Worm (Caenorhabditis elegans) whole organism, mixed stage, embryonic: ENCODE data around the gene eif-2A.

Source experiments
- ces-1 ChIP-seq: fragments of 150-350 bp; optimal IDR thresholded peaks from 2 replicates; lab custom pipeline; 2014; ENCODE audit warnings: missing biosample characterization, missing genetic modification reagents, missing genetic modification characterization
- elt-1 ChIP-seq: sonication (generic microtip); optimal IDR thresholded peaks from 2 replicates; lab custom pipeline; 2017; ENCODE audit warnings: missing genetic modification characterization, mild to moderate bottlenecking, missing compliant biosample characterization, antibody characterized with exemption, moderate library complexity, borderline replicate concordance; ENCODE audit not compliant: insufficient read depth
- flh-1 ChIP-seq: fragments of 200-800 bp; sonication (Bioruptor generic); optimal IDR thresholded peaks from 2 replicates; lab custom pipeline; 2018; ENCODE audit warnings: mild to moderate bottlenecking, missing genetic modification characterization, moderate library complexity, missing compliant biosample characterization
- ham-2 ChIP-seq: fragments of 200-800 bp; sonication (Bioruptor generic); optimal IDR thresholded peaks from 2 replicates; lab custom pipeline; 2018; ENCODE audit warnings: mild to moderate bottlenecking, missing genetic modification characterization, missing compliant biosample characterization
- mep-1 ChIP-seq: fragments of 150-350 bp; optimal IDR thresholded peaks from 2 replicates; lab custom pipeline; 2017; ENCODE audit warnings: missing biosample characterization, missing genetic modification reagents, missing genetic modification characterization, inconsistent platforms
- mls-2 ChIP-seq: sonication (generic microtip); optimal IDR thresholded peaks from 2 replicates; lab custom pipeline; 2016; ENCODE audit warnings: mild to moderate bottlenecking, missing genetic modification characterization, moderate library complexity, missing compliant biosample characterization
- snpc-4 ChIP-seq: fragments of 150-350 bp; optimal IDR thresholded peaks from 2 replicates; lab custom pipeline; 2014; ENCODE audit warnings: missing biosample characterization, missing genetic modification characterization
- sptf-1 ChIP-seq: sonication (generic microtip); optimal IDR thresholded peaks from 2 replicates; lab custom pipeline; 2017; ENCODE audit warnings: mild to moderate bottlenecking, missing genetic modification characterization, moderate library complexity, missing compliant biosample characterization
- unc-62 ChIP-seq: fragments of 150-350 bp; optimal IDR thresholded peaks from 2 replicates; lab custom pipeline; 2014; ENCODE audit warnings: missing biosample characterization, missing genetic modification reagents, missing genetic modification characterization
- ztf-11 ChIP-seq: fragments of 150-350 bp; optimal IDR thresholded peaks from 2 replicates; lab custom pipeline; 2014; ENCODE audit warnings: missing biosample characterization, missing genetic modification characterization

DNA sequence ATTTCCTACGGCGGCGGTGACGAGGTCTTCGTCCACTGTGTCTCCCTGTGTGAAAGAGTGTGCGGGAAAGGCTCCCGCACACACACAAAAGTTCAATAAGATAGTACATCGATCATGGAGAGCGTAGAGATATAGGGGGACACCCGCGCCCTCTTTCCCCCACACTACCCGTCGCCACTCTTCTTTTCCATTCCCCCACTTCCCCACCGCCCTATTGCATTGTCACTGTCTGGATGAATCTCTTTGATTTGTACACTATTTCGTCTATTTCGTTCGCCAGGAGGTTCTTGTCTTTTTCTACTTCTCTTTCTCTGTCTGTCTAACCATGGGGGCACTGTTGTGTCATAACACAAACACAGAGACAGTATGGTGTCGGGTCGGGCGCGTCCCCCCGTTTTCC lies 34.4 kb upstream of the eif-2A start:
- TF ChIP-seq sptf-1 (tag; lab: Kevin White, UChicago): no peak
- no peak for TF ChIP-seq snpc-4 (tag; lab: Kevin White, UChicago)
- TF ChIP-seq mls-2 (tag; lab: Kevin White, UChicago): peak; percentile 34
- no peak for TF ChIP-seq unc-62
- no peak for TF ChIP-seq ham-2 (GFP tag; lab: Kevin White, UChicago)
- no peak for TF ChIP-seq elt-1
- TF ChIP-seq ztf-11: no peak
- TF ChIP-seq ces-1 (GFP tag; lab: Kevin White, UChicago): no peak
- TF ChIP-seq mep-1 (tag; lab: Kevin White, UChicago): peak; percentile 17
- no peak for TF ChIP-seq flh-1
